Worm (Caenorhabditis elegans) whole organism, mixed stage, embryonic: ENCODE data around the gene B0222.1.

ENCODE experiments used
- blmp-1 ChIP-seq: fragments of 150-350 bp; optimal IDR thresholded peaks from 2 replicates; lab custom pipeline; 2014; ENCODE audit warnings: missing biosample characterization, missing genetic modification characterization
- snpc-4 ChIP-seq: fragments of 150-350 bp; optimal IDR thresholded peaks from 2 replicates; lab custom pipeline; 2014; ENCODE audit warnings: missing biosample characterization, missing genetic modification characterization
- sptf-1 ChIP-seq: sonication (generic microtip); optimal IDR thresholded peaks from 2 replicates; lab custom pipeline; 2017; ENCODE audit warnings: mild to moderate bottlenecking, missing genetic modification characterization, moderate library complexity, missing compliant biosample characterization

ce11 chrV:9128562-9128961 lies 5.5 kb upstream of the B0222.1 start:
- TF ChIP-seq blmp-1 (tag; lab: Kevin White, UChicago) (no peak), sptf-1 (tag; lab: Kevin White, UChicago) (no peak), snpc-4 (tag; lab: Kevin White, UChicago) (no peak)
